Worm (Caenorhabditis elegans) whole organism, young adult: Measurements from ENCODE around the gene fut-4.

Source experiments
- D2030.7 ChIP-seq: fragments of 200-800 bp; sonication (Bioruptor generic); IDR thresholded peaks from 2 replicates; pipeline ENCODE4 v1.3.6; 2022; ENCODE audit warnings: missing genetic modification reagents, missing genetic modification characterization, missing compliant biosample characterization
- F10E7.11 ChIP-seq: sonication (generic microtip); optimal IDR thresholded peaks from 2 replicates; lab custom pipeline; 2017; ENCODE audit warnings: mild to moderate bottlenecking, missing genetic modification characterization, moderate library complexity, missing compliant biosample characterization
- F33H1.4 ChIP-seq: fragments of 200-800 bp; sonication (Bioruptor generic); IDR thresholded peaks from 2 replicates; pipeline ENCODE4 v1.3.6; 2022; ENCODE audit warnings: missing genetic modification reagents, missing genetic modification characterization, missing compliant biosample characterization
- F37B4.10 ChIP-seq: fragments of 200-800 bp; sonication (Bioruptor generic); IDR thresholded peaks from 2 replicates; pipeline ENCODE4 v1.3.6; 2022; ENCODE audit warnings: missing genetic modification characterization, missing compliant biosample characterization
- F49E8.2 ChIP-seq: sonication (generic microtip); optimal IDR thresholded peaks from 3 replicates; lab custom pipeline; 2017; ENCODE audit warnings: missing genetic modification characterization, mild to moderate bottlenecking, missing compliant biosample characterization, antibody characterized with exemption, moderate library complexity; ENCODE audit not compliant: insufficient read depth
- F52B5.7 ChIP-seq: sonication (generic microtip); optimal IDR thresholded peaks from 2 replicates; lab custom pipeline; 2016; ENCODE audit warnings: mild to moderate bottlenecking, missing genetic modification characterization, missing compliant biosample characterization
- F57C9.4 ChIP-seq: sonication (generic microtip); optimal IDR thresholded peaks from 2 replicates; lab custom pipeline; 2017; ENCODE audit warnings: mild to moderate bottlenecking, missing genetic modification characterization, missing compliant biosample characterization
- K11D2.4 ChIP-seq: fragments of 200-800 bp; sonication (Bioruptor generic); IDR thresholded peaks from 2 replicates; pipeline ENCODE4 v1.3.6; 2022; ENCODE audit warnings: missing genetic modification reagents, missing genetic modification characterization, missing compliant biosample characterization
- K12H6.12 ChIP-seq: fragments of 200-800 bp; sonication (Bioruptor generic); optimal IDR thresholded peaks from 2 replicates; lab custom pipeline; 2018; ENCODE audit warnings: mild to moderate bottlenecking, missing genetic modification characterization, missing compliant biosample characterization
- T26A5.8 ChIP-seq: sonication (generic microtip); optimal IDR thresholded peaks from 2 replicates; lab custom pipeline; 2016; ENCODE audit warnings: missing genetic modification characterization, missing compliant biosample characterization
- Y95B8A.8 ChIP-seq: fragments of 200-800 bp; sonication (Bioruptor generic); IDR thresholded peaks from 2 replicates; pipeline ENCODE4 v1.3.6; 2022; ENCODE audit warnings: missing genetic modification reagents, missing genetic modification characterization, missing compliant biosample characterization
- ama-1 ChIP-seq, 3 experiments: fragments of 150-350 bp in 1 of 3; sonication (generic microtip) in 2 of 3; optimal IDR thresholded peaks; 2 replicates each; lab custom pipeline; 2014 to 2018; ENCODE audit warnings: missing biosample characterization in 2 of 3, missing genetic modification characterization in 2 of 3, missing genetic modification reagents in 2 of 3
- cebp-1 ChIP-seq, 2 experiments: fragments of 200-800 bp in 1 of 2; sonication (Bioruptor generic) in 1 of 2; sonication (generic microtip) in 1 of 2; IDR thresholded peaks in 1 of 2; optimal IDR thresholded peaks in 1 of 2; 2 replicates each; pipeline versions ENCODE4 v1.3.6 to Lab custom; 2017 to 2022; ENCODE audit warnings: missing compliant biosample characterization in 2 of 2, missing genetic modification characterization in 2 of 2, mild to moderate bottlenecking in 1 of 2, missing genetic modification reagents in 1 of 2, moderate library complexity in 1 of 2
- cebp-2 ChIP-seq: fragments of 200-800 bp; sonication (Bioruptor generic); IDR thresholded peaks from 2 replicates; pipeline ENCODE4 v1.3.6; 2022; ENCODE audit warnings: missing genetic modification characterization, missing compliant biosample characterization
- ceh-100 ChIP-seq: fragments of 200-800 bp; sonication (Bioruptor generic); IDR thresholded peaks from 2 replicates; pipeline ENCODE4 v1.3.6; 2022; ENCODE audit warnings: missing genetic modification reagents, missing genetic modification characterization, missing compliant biosample characterization
- ceh-79 ChIP-seq: sonication (generic microtip); optimal IDR thresholded peaks from 2 replicates; lab custom pipeline; 2017; ENCODE audit warnings: mild to moderate bottlenecking, missing genetic modification characterization, missing compliant biosample characterization
- ceh-91 ChIP-seq: fragments of 200-800 bp; sonication (Bioruptor generic); IDR thresholded peaks from 2 replicates; pipeline ENCODE4 v1.3.6; 2022; ENCODE audit warnings: missing genetic modification reagents, missing genetic modification characterization, missing compliant biosample characterization
- chd-7 ChIP-seq: sonication (generic microtip); optimal IDR thresholded peaks from 2 replicates; lab custom pipeline; 2016; ENCODE audit warnings: mild to moderate bottlenecking, missing genetic modification characterization, moderate library complexity, missing compliant biosample characterization
- die-1 ChIP-seq: sonication (generic microtip); optimal IDR thresholded peaks from 2 replicates; lab custom pipeline; 2016; ENCODE audit warnings: missing genotype, mild to moderate bottlenecking, missing genetic modification characterization, missing compliant biosample characterization
- egl-18 ChIP-seq: fragments of 200-800 bp; sonication (Bioruptor generic); IDR thresholded peaks from 2 replicates; pipeline ENCODE4 v1.3.6; 2022; ENCODE audit warnings: missing genetic modification reagents, missing genetic modification characterization, missing compliant biosample characterization
- egrh-3 ChIP-seq: fragments of 200-800 bp; sonication (Bioruptor generic); IDR thresholded peaks from 2 replicates; pipeline ENCODE4 v1.3.6; 2022; ENCODE audit warnings: missing genetic modification reagents, missing genetic modification characterization, missing compliant biosample characterization
- ets-4 ChIP-seq: fragments of 200-800 bp; sonication (Bioruptor generic); optimal IDR thresholded peaks from 2 replicates; lab custom pipeline; 2018; ENCODE audit warnings: mild to moderate bottlenecking, missing genetic modification characterization, missing compliant biosample characterization
- him-1 ChIP-seq: sonication (generic microtip); optimal IDR thresholded peaks from 2 replicates; lab custom pipeline; 2016; ENCODE audit warnings: missing genotype, missing genetic modification reagents, missing genetic modification characterization, missing compliant biosample characterization
- hrde-1 ChIP-seq: sonication (generic microtip); optimal IDR thresholded peaks from 2 replicates; lab custom pipeline; 2016; ENCODE audit warnings: missing genetic modification characterization, mild to moderate bottlenecking, missing compliant biosample characterization, moderate library complexity, missing genotype, missing genetic modification reagents, borderline replicate concordance
- lsl-1 ChIP-seq: fragments of 200-800 bp; sonication (Bioruptor generic); optimal IDR thresholded peaks from 2 replicates; lab custom pipeline; 2018; ENCODE audit warnings: mild to moderate bottlenecking, missing genetic modification characterization, moderate library complexity, missing compliant biosample characterization
- madf-3 ChIP-seq: fragments of 200-800 bp; sonication (Bioruptor generic); IDR thresholded peaks from 2 replicates; pipeline ENCODE4 v1.3.6; 2022; ENCODE audit warnings: missing genetic modification reagents, missing genetic modification characterization, missing compliant biosample characterization
- madf-6 ChIP-seq: fragments of 200-800 bp; sonication (Bioruptor generic); IDR thresholded peaks from 2 replicates; pipeline ENCODE4 v1.3.6; 2022; ENCODE audit warnings: missing genetic modification reagents, missing genetic modification characterization, missing compliant biosample characterization
- nfya-1 ChIP-seq: sonication (generic microtip); optimal IDR thresholded peaks from 2 replicates; lab custom pipeline; 2017; ENCODE audit warnings: antibody characterized with exemption, missing compliant biosample characterization, missing genetic modification characterization, borderline replicate concordance; ENCODE audit not compliant: insufficient read depth
- nhr-80 ChIP-seq: sonication (generic microtip); optimal IDR thresholded peaks from 2 replicates; lab custom pipeline; 2016; ENCODE audit warnings: missing genetic modification characterization, missing compliant biosample characterization
- pbrm-1 ChIP-seq: fragments of 200-800 bp; sonication (Bioruptor generic); IDR thresholded peaks from 2 replicates; pipeline ENCODE4 v1.3.6; 2022; ENCODE audit warnings: missing genetic modification reagents, missing genetic modification characterization, missing compliant biosample characterization
- repo-1 ChIP-seq: sonication (generic microtip); optimal IDR thresholded peaks from 2 replicates; lab custom pipeline; 2017; ENCODE audit warnings: mild to moderate bottlenecking, missing genetic modification characterization, missing compliant biosample characterization
- rpc-1 ChIP-seq, 2 experiments: fragments of 150-350 bp in 1 of 2; sonication (generic microtip) in 1 of 2; optimal IDR thresholded peaks; 2 replicates each; lab custom pipeline; 2014 to 2018; ENCODE audit warnings: missing biosample characterization in 1 of 2, missing genetic modification characterization in 1 of 2, missing genetic modification reagents in 1 of 2, missing genotype in 1 of 2
- sdz-38 ChIP-seq: sonication (generic microtip); optimal IDR thresholded peaks from 2 replicates; lab custom pipeline; 2016; ENCODE audit warnings: missing genotype, missing genetic modification characterization, missing compliant biosample characterization
- sea-2 ChIP-seq: fragments of 200-800 bp; sonication (Bioruptor generic); IDR thresholded peaks from 2 replicates; pipeline ENCODE4 v1.3.6; 2022; ENCODE audit warnings: missing genetic modification characterization, missing compliant biosample characterization
- snpc-1.3 ChIP-seq: sonication (generic microtip); optimal IDR thresholded peaks from 2 replicates; lab custom pipeline; 2017; ENCODE audit warnings: missing genetic modification characterization, mild to moderate bottlenecking, missing compliant biosample characterization, antibody characterized with exemption, moderate library complexity, missing genotype, missing genetic modification reagents; ENCODE audit not compliant: insufficient read depth
- sptf-2 ChIP-seq: fragments of 200-800 bp; sonication (Bioruptor generic); optimal IDR thresholded peaks from 2 replicates; lab custom pipeline; 2018; ENCODE audit warnings: mild to moderate bottlenecking, missing genetic modification characterization, missing compliant biosample characterization
- tbp1 ChIP-seq: fragments of 200-800 bp; sonication (Bioruptor generic); optimal IDR thresholded peaks from 2 replicates; lab custom pipeline; 2018; ENCODE audit warnings: mild to moderate bottlenecking, missing genetic modification characterization, missing compliant biosample characterization
- zfh-2 ChIP-seq: fragments of 200-800 bp; sonication (Bioruptor generic); conservative IDR thresholded peaks from 2 replicates; pipeline ENCODE4 v1.3.6; 2022; ENCODE audit warnings: missing genetic modification reagents, missing genetic modification characterization, missing compliant biosample characterization
- zim-3 ChIP-seq: sonication (generic microtip); optimal IDR thresholded peaks from 2 replicates; lab custom pipeline; 2017; ENCODE audit warnings: mild to moderate bottlenecking, missing genetic modification characterization, moderate library complexity, missing compliant biosample characterization
- ztf-18 ChIP-seq: sonication (generic microtip); optimal IDR thresholded peaks from 2 replicates; lab custom pipeline; 2016; ENCODE audit warnings: missing genotype, mild to moderate bottlenecking, missing genetic modification characterization, missing compliant biosample characterization
- ztf-26 ChIP-seq: sonication (generic microtip); optimal IDR thresholded peaks from 2 replicates; lab custom pipeline; 2017; ENCODE audit warnings: missing genetic modification characterization, missing compliant biosample characterization
- ztf-28 ChIP-seq: fragments of 200-800 bp; sonication (Bioruptor generic); IDR thresholded peaks from 2 replicates; pipeline ENCODE4 v1.3.6; 2022; ENCODE audit warnings: missing genetic modification reagents, missing genetic modification characterization, missing compliant biosample characterization
- ztf-6 ChIP-seq: fragments of 200-800 bp; sonication (Bioruptor generic); IDR thresholded peaks from 2 replicates; pipeline ENCODE4 v1.3.6; 2022; ENCODE audit warnings: missing genetic modification reagents, missing genetic modification characterization, missing compliant biosample characterization

fut-4 gene

DNA sequence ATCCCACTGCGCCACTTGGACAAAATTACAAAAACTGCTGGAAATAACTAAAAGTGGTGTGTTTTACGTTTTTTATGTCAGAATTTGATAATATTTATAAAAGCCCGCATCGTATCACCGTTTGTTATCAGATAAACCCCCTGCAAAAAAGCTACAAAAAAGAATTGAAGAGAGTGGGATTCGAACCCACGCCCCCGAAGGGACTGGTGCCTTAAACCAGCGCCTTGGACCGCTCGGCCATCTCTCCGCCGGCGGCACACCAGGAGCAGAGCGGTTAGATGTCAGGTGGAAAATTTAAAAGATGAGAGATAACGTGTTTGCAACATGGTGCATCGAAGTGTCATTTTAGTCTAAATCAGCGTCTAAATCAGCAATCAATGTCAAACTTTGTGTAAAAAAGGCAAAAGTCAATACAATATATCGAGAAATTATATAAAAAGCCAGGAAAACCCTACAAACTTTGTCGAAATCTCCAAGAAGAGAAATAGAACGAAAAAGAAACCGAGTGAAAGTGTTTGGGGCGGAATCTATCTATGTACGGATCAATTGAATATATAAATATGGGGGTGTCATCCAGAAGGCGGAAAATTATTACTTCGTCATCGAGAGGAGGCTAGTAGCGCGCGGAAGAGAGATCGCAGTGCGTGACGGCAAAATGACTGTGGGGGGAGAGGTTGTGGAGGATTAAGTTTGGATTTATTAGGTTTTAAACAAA, 39.2 kb upstream of the fut-4 start (continued):
- TF ChIP-seq ets-4 (GFP tag; lab: Kevin White, UChicago) = no peak
- no peak for TF ChIP-seq T26A5.8 (tag; lab: Kevin White, UChicago)
- TF ChIP-seq rpc-1 (optimal IDR thresholded peaks at IDR 0.05; lab: Kevin White, UChicago) = peak; percentile 63
- peak; percentile 78 for TF ChIP-seq rpc-1 (tag; optimal IDR thresholded peaks at IDR 0.05; lab: Kevin White, UChicago)
- peak; percentile 68 for TF ChIP-seq pbrm-1 (GFP tag; lab: Robert Waterston, UW)
- TF ChIP-seq zim-3 (tag; lab: Kevin White, UChicago) = no peak
- TF ChIP-seq hrde-1 (tag; lab: Kevin White, UChicago) = no peak
- no peak for TF ChIP-seq ceh-100 (GFP tag; lab: Robert Waterston, UW)
- peak; percentile 73 for TF ChIP-seq die-1 (tag; lab: Kevin White, UChicago)
- no peak for TF ChIP-seq F37B4.10 (GFP tag; lab: Robert Waterston, UW)
- TF ChIP-seq F33H1.4 (GFP tag; lab: Robert Waterston, UW) = 0 out of 2 replicates have a peak, but pooled peaks have one; percentile 17
- no peak for TF ChIP-seq egl-18 (GFP tag; lab: Robert Waterston, UW)
- TF ChIP-seq ztf-6 = no peak
- 0 out of 2 replicates have a peak, but pooled peaks have one; percentile 39 for TF ChIP-seq ceh-91 (GFP tag; lab: Robert Waterston, UW)
- no peak for TF ChIP-seq F57C9.4 (tag; lab: Kevin White, UChicago)
- TF ChIP-seq madf-6 = peak; percentile 59; the same call in 1 of the 2 replicates
- TF ChIP-seq F49E8.2 = peak; percentile 15
- TF ChIP-seq snpc-1.3 (tag; lab: Kevin White, UChicago) = peak; percentile 30
- TF ChIP-seq tbp1 (GFP tag; lab: Kevin White, UChicago) = peak; percentile 90
- no peak for TF ChIP-seq ztf-28 (GFP tag; lab: Robert Waterston, UW)
- TF ChIP-seq ztf-18 (tag; lab: Kevin White, UChicago) = peak; percentile 33
- TF ChIP-seq ztf-26 (tag; lab: Kevin White, UChicago) = no peak
- TF ChIP-seq sptf-2 (GFP tag; lab: Kevin White, UChicago) = no peak
- TF ChIP-seq ceh-79 (tag; lab: Kevin White, UChicago) = no peak
- peak; percentile 61 for TF ChIP-seq zfh-2 (GFP tag; lab: Robert Waterston, UW)
- TF ChIP-seq nhr-80 (tag; lab: Kevin White, UChicago) = peak; percentile 11
- no peak for TF ChIP-seq cebp-2 (GFP tag; lab: Robert Waterston, UW)
- peak; percentile 48 for TF ChIP-seq F52B5.7 (tag; lab: Kevin White, UChicago)
- TF ChIP-seq lsl-1 (GFP tag; lab: Kevin White, UChicago) = peak; percentile 45
- no peak for TF ChIP-seq K12H6.12 (tag; lab: Kevin White, UChicago)
- peak; percentile 87 for TF ChIP-seq him-1 (tag; lab: Kevin White, UChicago)
- TF ChIP-seq F10E7.11 (tag; lab: Kevin White, UChicago) = no peak
- TF ChIP-seq madf-3 (GFP tag; lab: Robert Waterston, UW) = no peak
- peak; percentile 77 for TF ChIP-seq egrh-3 (GFP tag; lab: Robert Waterston, UW)
- no peak for TF ChIP-seq nfya-1 (tag; lab: Kevin White, UChicago)
- TF ChIP-seq ama-1 (optimal IDR thresholded peaks at IDR 0.05; lab: Kevin White, UChicago) = no peak
- TF ChIP-seq ama-1 (GFP tag; optimal IDR thresholded peaks at IDR 0.05; lab: Kevin White, UChicago) = peak in 1 of 2 experiments; percentile 7
- TF ChIP-seq Y95B8A.8 (GFP tag; lab: Robert Waterston, UW) = peak; percentile 26; the same call in 1 of the 2 replicates
- TF ChIP-seq cebp-1 (GFP tag; IDR thresholded peaks at IDR 0.05; lab: Robert Waterston, UW) = no peak
- TF ChIP-seq cebp-1 (tag; optimal IDR thresholded peaks at IDR 0.05; lab: Kevin White, UChicago) = peak; percentile 40
- no peak for TF ChIP-seq sdz-38 (tag; lab: Kevin White, UChicago)
- peak; percentile 33 for TF ChIP-seq chd-7
- TF ChIP-seq sea-2 = no peak
- no peak for TF ChIP-seq K11D2.4
- TF ChIP-seq repo-1 = no peak
- peak; percentile 78 for TF ChIP-seq D2030.7 (GFP tag; lab: Robert Waterston, UW)
